Worm (Caenorhabditis elegans): ENCODE results near the gene atg-4.2.

atg-4.2 gene

DNA sequence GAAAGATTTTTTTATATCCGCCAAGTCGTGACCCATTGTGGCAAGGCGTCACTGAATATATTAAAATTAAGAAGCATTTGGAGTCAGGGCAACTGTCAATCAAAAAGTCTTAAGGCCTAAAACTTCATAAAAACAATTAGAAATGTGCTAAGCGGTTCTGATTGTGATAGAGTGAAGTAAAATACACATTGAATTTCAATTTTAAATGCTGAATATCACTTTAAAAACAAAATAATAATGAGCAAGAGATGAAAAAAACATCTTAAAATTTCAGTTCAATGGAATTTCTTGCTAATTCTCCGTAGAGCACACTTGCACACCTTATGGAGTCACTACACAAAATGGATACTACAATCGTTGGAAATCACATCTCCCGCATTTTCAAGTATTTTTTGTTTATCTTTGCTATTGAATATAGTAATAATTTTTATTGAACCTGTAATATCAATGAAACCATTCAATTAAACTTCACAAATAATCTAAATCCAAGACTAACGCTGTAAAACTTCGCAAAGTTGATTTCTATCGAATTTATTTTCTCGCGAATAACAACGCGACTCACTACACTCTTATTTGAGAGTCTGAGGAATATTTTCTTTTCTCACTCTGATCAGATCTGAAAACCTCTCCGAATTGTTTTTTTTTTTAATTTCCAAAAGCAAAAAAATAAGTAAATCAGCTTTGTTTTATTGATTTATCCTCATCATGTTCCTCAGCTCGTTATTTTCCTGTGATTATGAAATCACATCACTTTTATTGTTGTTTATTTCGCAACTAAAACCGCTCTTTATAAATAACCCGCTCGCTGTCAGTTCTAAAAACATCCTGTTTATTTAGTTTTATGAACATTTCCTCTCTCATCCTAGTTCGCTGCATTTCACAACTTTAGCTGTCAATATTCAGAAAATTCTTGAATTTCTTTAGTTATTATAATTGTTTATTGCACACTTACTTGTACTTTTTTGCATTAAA, 32.1 kb upstream of the atg-4.2 start, which contains the start of gene mars-1 (continued):
- TF ChIP-seq F49E8.2 (tag; optimal IDR thresholded peaks at IDR 0.05; ENCODE audit: insufficient read depth) = no peak
- 0 out of 2 replicates have a peak, but pooled peaks have one; percentile 17 for TF ChIP-seq F33H1.4 (GFP tag; IDR thresholded peaks at IDR 0.05)
- no peak for TF ChIP-seq pha-4 (tag; optimal IDR thresholded peaks at IDR 0.05)
- TF ChIP-seq zim-3 (tag; optimal IDR thresholded peaks at IDR 0.05) = no peak
- peak; percentile 3 for TF ChIP-seq efl-1 (GFP tag; optimal IDR thresholded peaks at IDR 0.05)
- TF ChIP-seq ama-1 (optimal IDR thresholded peaks at IDR 0.05) = no peak
- TF ChIP-seq ama-1 (GFP tag; optimal IDR thresholded peaks at IDR 0.05) = no peak
- TF ChIP-seq athp-1 (tag; optimal IDR thresholded peaks at IDR 0.05) = no peak
- no peak for TF ChIP-seq B0035.1 (tag; optimal IDR thresholded peaks at IDR 0.05)
- no peak for TF ChIP-seq nhr-90 (tag; optimal IDR thresholded peaks at IDR 0.05)
- no peak for TF ChIP-seq egl-44 (GFP tag; IDR thresholded peaks at IDR 0.05)
- TF ChIP-seq lin-40 (tag; optimal IDR thresholded peaks at IDR 0.05) = peak; percentile 18
- TF ChIP-seq F39B2.1 (GFP tag; IDR thresholded peaks at IDR 0.05) = no peak
- 0 out of 2 replicates have a peak, but pooled peaks have one; percentile 31 for TF ChIP-seq K11D2.4 (GFP tag; IDR thresholded peaks at IDR 0.05)
- TF ChIP-seq nhr-179 (tag; optimal IDR thresholded peaks at IDR 0.05) = no peak
- no peak for TF ChIP-seq sdz-38 (tag; optimal IDR thresholded peaks at IDR 0.05)
- peak; percentile 43 for TF ChIP-seq lsl-1 (GFP tag; optimal IDR thresholded peaks at IDR 0.05)
- TF ChIP-seq T07F8.4 (tag; optimal IDR thresholded peaks at IDR 0.05) = no peak
- no peak for TF ChIP-seq madf-8 (GFP tag; conservative IDR thresholded peaks at IDR 0.05)
- no peak for TF ChIP-seq B0336.3 (GFP tag; IDR thresholded peaks at IDR 0.05)
- no peak for TF ChIP-seq dpff-1 (tag; optimal IDR thresholded peaks at IDR 0.05)
- 0 out of 2 replicates have a peak, but pooled peaks have one; percentile 42 for TF ChIP-seq nfyb-1 (GFP tag; IDR thresholded peaks at IDR 0.05)
- TF ChIP-seq pbrm-1 (GFP tag; IDR thresholded peaks at IDR 0.05) = 0 out of 2 replicates have a peak, but pooled peaks have one; percentile 24
- TF ChIP-seq lin-26 (GFP tag; IDR thresholded peaks at IDR 0.05) = no peak
- peak; percentile 95 for TF ChIP-seq ceh-100 (GFP tag; IDR thresholded peaks at IDR 0.05)
- TF ChIP-seq ztf-18 (tag; optimal IDR thresholded peaks at IDR 0.05) = no peak
- no peak for TF ChIP-seq aptf-2 (GFP tag; conservative IDR thresholded peaks at IDR 0.05)
- TF ChIP-seq hlh-26 (GFP tag; conservative IDR thresholded peaks at IDR 0.05) = no peak
- TF ChIP-seq let-526 (GFP tag; IDR thresholded peaks at IDR 0.05) = no peak
- peak; percentile 1 for TF ChIP-seq madf-10 (tag; optimal IDR thresholded peaks at IDR 0.05)
- peak; percentile 54 for TF ChIP-seq attf-5 (GFP tag; optimal IDR thresholded peaks at IDR 0.05)
- TF ChIP-seq sea-2 (GFP tag; IDR thresholded peaks at IDR 0.05) = no peak
- TF ChIP-seq mxl-1 (tag; optimal IDR thresholded peaks at IDR 0.05) = no peak
- no peak for TF ChIP-seq egrh-3 (GFP tag; IDR thresholded peaks at IDR 0.05)
- TF ChIP-seq snpc-4 (GFP tag; optimal IDR thresholded peaks at IDR 0.05) = no peak
- peak in 2 of 4 experiments; percentile 12 to 41 for TF ChIP-seq snpc-4 (tag; optimal IDR thresholded peaks at IDR 0.05)
- TF ChIP-seq lin-54 (GFP tag; optimal IDR thresholded peaks at IDR 0.05) = peak; percentile 41
- TF ChIP-seq madf-6 (GFP tag; IDR thresholded peaks at IDR 0.05) = no peak
- TF ChIP-seq D2030.7 (GFP tag; IDR thresholded peaks at IDR 0.05) = 0 out of 2 replicates have a peak, but pooled peaks have one; percentile 19
- no peak for TF ChIP-seq sptf-2 (GFP tag; optimal IDR thresholded peaks at IDR 0.05)
- TF ChIP-seq egl-18 (GFP tag; IDR thresholded peaks at IDR 0.05) = no peak
- TF ChIP-seq rcor-1 (GFP tag; IDR thresholded peaks at IDR 0.05) = peak; percentile 22; the same call in 1 of the 2 replicates
- TF ChIP-seq F23B12.7 (tag; optimal IDR thresholded peaks at IDR 0.05; ENCODE audit: insufficient read depth) = no peak
- TF ChIP-seq mcd-1 (GFP tag; IDR thresholded peaks at IDR 0.05) = peak; percentile 88
- TF ChIP-seq hmg-1.2 (GFP tag; IDR thresholded peaks at IDR 0.05) = peak; percentile 31; the same call in 1 of the 2 replicates
- TF ChIP-seq F55B11.4 (tag; optimal IDR thresholded peaks at IDR 0.05; ENCODE audit: borderline replicate concordance, insufficient read depth) = no peak
- TF ChIP-seq ekl-4 (GFP tag; IDR thresholded peaks at IDR 0.05) = no peak
